Worm (Caenorhabditis elegans): ENCODE data around the gene Y113G7A.14.
A peak's percentile ranks its signal among the peaks of the same experiment; 100 is the strongest.

Gene Y113G7A.14

ce11 chrV:20088340-20088739 is 49.9 kb downstream of the Y113G7A.14 start:
- peak; percentile 47 for TF ChIP-seq unc-130 (GFP tag; optimal IDR thresholded peaks at IDR 0.05)
- peak; percentile 63 for TF ChIP-seq F49E8.2 (tag; optimal IDR thresholded peaks at IDR 0.05; ENCODE audit: borderline replicate concordance)
- 0 out of 2 replicates have a peak, but pooled peaks have one; percentile 26 for TF ChIP-seq snpc-1.2 (GFP tag; IDR thresholded peaks at IDR 0.05)
- peak; percentile 27 for TF ChIP-seq ama-1 (optimal IDR thresholded peaks at IDR 0.05)
- 0 out of 2 replicates have a peak, but pooled peaks have one; percentile 48 for TF ChIP-seq F44E2.7 (GFP tag; IDR thresholded peaks at IDR 0.05)
- peak; percentile 66; the same call in 1 of the 2 replicates for TF ChIP-seq Y48G9A.11 (GFP tag; IDR thresholded peaks at IDR 0.05)
- peak; percentile 57; the same call in 1 of the 2 replicates for TF ChIP-seq arid-1 (GFP tag; conservative IDR thresholded peaks at IDR 0.05)

ce11 chrV:20087635-20088034 is 50.6 kb downstream of the Y113G7A.14 start, which contains the start of gene fre-1:
fre-1 (minus strand) TSS chrV:20087735.
- TF ChIP-seq dmd-8 (GFP tag; IDR thresholded peaks at IDR 0.05) (no peak), ceh-62 (tag; optimal IDR thresholded peaks at IDR 0.05) (no peak), ZK546.5 (tag; optimal IDR thresholded peaks at IDR 0.05) (no peak), lin-29 (GFP tag; IDR thresholded peaks at IDR 0.05) (no peak), lir-3 (tag; optimal IDR thresholded peaks at IDR 0.05) (no peak), unc-62 (GFP tag; optimal IDR thresholded peaks at IDR 0.05 in 1 of 2) (no peak), unc-62 (tag; optimal IDR thresholded peaks at IDR 0.05) (no peak), mdt-29 (GFP tag; IDR thresholded peaks at IDR 0.05) (no peak), attf-4 (tag; optimal IDR thresholded peaks at IDR 0.05) (no peak), mxl-3 (GFP tag; optimal IDR thresholded peaks at IDR 0.05) (no peak), lsy-2 (tag; optimal IDR thresholded peaks at IDR 0.05) (no peak), dpl-1 (GFP tag; optimal IDR thresholded peaks at IDR 0.05) (no peak), F49E8.2 (tag; optimal IDR thresholded peaks at IDR 0.05; ENCODE audit: borderline replicate concordance) (no peak), rbr-2 (tag; optimal IDR thresholded peaks at IDR 0.05) (no peak), ceh-20 (GFP tag; IDR thresholded peaks at IDR 0.05) (no peak), saeg-2 (GFP tag; IDR thresholded peaks at IDR 0.05) (no peak), daf-8 (GFP tag; IDR thresholded peaks at IDR 0.05) (no peak), arid-1 (GFP tag; conservative IDR thresholded peaks at IDR 0.05) (no peak)

Measured in whole organism, L4 larva.